Fruit fly (Drosophila melanogaster) ovary, adult (tissue): ENCODE measurements around the gene CG6686.
"Not testable (repeated sequence)": the region's sequence is repeated elsewhere in the genome, so short reads cannot be mapped to it uniquely, and the experiment has no call there.

Source experiments
- CG17801 ChIP-seq: fragments of 200-800 bp; optimal IDR thresholded peaks from 2 replicates; lab custom pipeline; 2019; ENCODE audit warnings: missing biosample characterization, mild to moderate bottlenecking, missing genetic modification characterization, moderate library complexity; ENCODE audit not compliant: partially characterized antibody

Gene CG6686

dm6 chr2L:12001132-12001531 lies 13.3 kb upstream of the CG6686 start:
- TF ChIP-seq CG17801 (GFP tag; lab: Kevin White, UChicago), result no peak

- not testable (repeated sequence) for TF ChIP-seq CG17801 (GFP tag; lab: Kevin White, UChicago)
These were observed 11.4 kb upstream of the CG6686 start, which contains the start of the genes CG18787 and Nfs1 for dm6 chr2L:11999240-11999704. CG18787 (minus strand) TSS chr2L:11999340. Nfs1 (plus strand) TSS chr2L:11999654.

- not testable (repeated sequence) for TF ChIP-seq CG17801 (GFP tag; lab: Kevin White, UChicago)
These were observed 8.7 kb upstream of the CG6686 start, which contains the start of gene Ada1-1 for dm6 chr2L:11996509-11996908. Ada1-1 (plus strand) TSS chr2L:11996809.

dm6 chr2L:11995332-11995790 lies 7.5 kb upstream of the CG6686 start, which contains the start of the genes CG18789 and Qtzl:
CG18789 (minus strand) TSS chr2L:11995432.
Qtzl (plus strand) TSS chr2L:11995740.
- not testable (repeated sequence) for TF ChIP-seq CG17801 (GFP tag; lab: Kevin White, UChicago)

dm6 chr2L:11992602-11993001 lies 4.8 kb upstream of the CG6686 start, which contains the start of gene Ada1-2:
Ada1-2 (plus strand) TSS chr2L:11992902.
- TF ChIP-seq CG17801 (GFP tag; lab: Kevin White, UChicago), result not testable (repeated sequence)

- no peak for TF ChIP-seq CG17801 (GFP tag; lab: Kevin White, UChicago)
These were observed 2.7 kb upstream of the CG6686 start, which contains the start of gene escl for dm6 chr2L:11990458-11991065. escl (plus strand) TSS chr2L:11990927.

- TF ChIP-seq CG17801 (GFP tag; lab: Kevin White, UChicago), result no peak
These were observed 1.9 kb upstream of the CG6686 start, which contains the start of the genes zuc and dgt2 for dm6 chr2L:11989729-11990128. zuc (minus strand) TSS chr2L:11989882. dgt2 (plus strand) TSS chr2L:11989936.

dm6 chr2L:11989210-11989609 lies 1.4 kb upstream of the CG6686 start:
- no peak for TF ChIP-seq CG17801 (GFP tag; lab: Kevin White, UChicago)

- no peak for TF ChIP-seq CG17801 (GFP tag; lab: Kevin White, UChicago)
These were observed 6.6 kb downstream of the CG6686 start, which contains the start of gene CG16965 for dm6 chr2L:11981210-11981609. CG16965 (plus strand) TSS chr2L:11981591.

- TF ChIP-seq CG17801 (GFP tag; lab: Kevin White, UChicago), result no peak
These were observed 7.8 kb downstream of the CG6686 start for dm6 chr2L:11980075-11980474.

- TF ChIP-seq CG17801 (GFP tag; lab: Kevin White, UChicago), result no peak
These were observed 10.1 kb downstream of the CG6686 start for dm6 chr2L:11977721-11978120.

- TF ChIP-seq CG17801 (GFP tag; lab: Kevin White, UChicago), result no peak
These were observed 10.9 kb downstream of the CG6686 start for dm6 chr2L:11976955-11977354.

- TF ChIP-seq CG17801 (GFP tag; lab: Kevin White, UChicago), result no peak
These were observed 14.6 kb downstream of the CG6686 start for dm6 chr2L:11973145-11973738.

- peak; percentile 36 for TF ChIP-seq CG17801 (GFP tag; lab: Kevin White, UChicago)
These were observed 16.9 kb downstream of the CG6686 start for dm6 chr2L:11970853-11971397.

- TF ChIP-seq CG17801 (GFP tag; lab: Kevin White, UChicago), result no peak
These were observed 17.5 kb downstream of the CG6686 start for dm6 chr2L:11970343-11970742.
